Fruit fly (Drosophila melanogaster) whole organism, embryonic: ENCODE data around the gene FeCH.

Experiments used
- Asciz ChIP-seq: fragments of 200-800 bp; sonication (Bioruptor generic); optimal IDR thresholded peaks from 2 replicates; lab custom pipeline; 2017; ENCODE audit warnings: missing biosample characterization, mild to moderate bottlenecking, missing genetic modification characterization, missing genetic modification reagents
- Atf3 ChIP-seq: fragments of 200-800 bp; sonication (Bioruptor generic); optimal IDR thresholded peaks from 3 replicates; lab custom pipeline; 2016; ENCODE audit warnings: missing biosample characterization, missing genetic modification characterization
- Bdp1 ChIP-seq: fragments of 200-800 bp; sonication (Bioruptor generic); optimal IDR thresholded peaks from 3 replicates; lab custom pipeline; 2016; ENCODE audit warnings: missing biosample characterization, missing genetic modification characterization
- Bgb ChIP-seq: fragments of 200-800 bp; sonication (Bioruptor generic); IDR thresholded peaks from 2 replicates; pipeline ENCODE4 v1.3.6; 2022; ENCODE audit warnings: missing biosample characterization, missing genetic modification characterization; ENCODE audit not compliant: partially characterized antibody
- CG1024 ChIP-seq: fragments of 200-800 bp; sonication (Bioruptor generic); IDR thresholded peaks from 2 replicates; pipeline ENCODE4 v1.3.6; 2022; ENCODE audit warnings: missing biosample characterization, missing genetic modification characterization
- CG10274 ChIP-seq: fragments of 200-800 bp; sonication (Bioruptor generic); optimal IDR thresholded peaks from 3 replicates; lab custom pipeline; 2017; ENCODE audit warnings: missing biosample characterization, mild to moderate bottlenecking, missing genetic modification characterization
- CG12391 ChIP-seq: fragments of 200-800 bp; sonication (Bioruptor generic); optimal IDR thresholded peaks from 3 replicates; lab custom pipeline; 2018; ENCODE audit warnings: missing biosample characterization, mild to moderate bottlenecking, missing genetic modification characterization, moderate library complexity
- CG1602 ChIP-seq: fragments of 200-800 bp; sonication (Bioruptor generic); optimal IDR thresholded peaks from 3 replicates; lab custom pipeline; 2016; ENCODE audit warnings: missing biosample characterization, missing genetic modification characterization
- CG30431 ChIP-seq: fragments of 200-800 bp; sonication (Bioruptor generic); optimal IDR thresholded peaks from 2 replicates; lab custom pipeline; 2017; ENCODE audit warnings: missing biosample characterization, missing genetic modification characterization
- CG3281 ChIP-seq: fragments of 200-800 bp; sonication (Bioruptor generic); optimal IDR thresholded peaks from 3 replicates; lab custom pipeline; 2017; ENCODE audit warnings: missing biosample characterization, mild to moderate bottlenecking, missing genetic modification characterization
- CG4328 ChIP-seq: fragments of 200-800 bp; sonication (Bioruptor generic); optimal IDR thresholded peaks from 3 replicates; lab custom pipeline; 2017; ENCODE audit warnings: missing biosample characterization, missing genetic modification reagents, missing genetic modification characterization
- CG4707 ChIP-seq: fragments of 200-800 bp; sonication (Bioruptor generic); optimal IDR thresholded peaks from 2 replicates; lab custom pipeline; 2018; ENCODE audit warnings: missing biosample characterization, mild to moderate bottlenecking, missing genetic modification characterization, moderate library complexity
- CG8388 ChIP-seq: fragments of 200-800 bp; sonication (Bioruptor generic); optimal IDR thresholded peaks from 2 replicates; lab custom pipeline; 2019; ENCODE audit warnings: missing biosample characterization, mild to moderate bottlenecking, missing genetic modification characterization, moderate library complexity
- CG9727 ChIP-seq: fragments of 200-800 bp; sonication (Bioruptor generic); optimal IDR thresholded peaks from 3 replicates; lab custom pipeline; 2017; ENCODE audit warnings: missing biosample characterization, mild to moderate bottlenecking, missing genetic modification characterization
- CG9876 ChIP-seq: fragments of 200-800 bp; sonication (Bioruptor generic); optimal IDR thresholded peaks from 2 replicates; lab custom pipeline; 2016; ENCODE audit warnings: missing biosample characterization, missing genetic modification characterization
- Chrac-16 ChIP-seq: fragments of 200-800 bp; sonication (Bioruptor generic); optimal IDR thresholded peaks from 3 replicates; lab custom pipeline; 2016; ENCODE audit warnings: missing biosample characterization, missing genetic modification characterization
- CoRest ChIP-seq: fragments of 200-800 bp; sonication (Bioruptor generic); optimal IDR thresholded peaks from 3 replicates; lab custom pipeline; 2018; ENCODE audit warnings: missing biosample characterization, mild to moderate bottlenecking, missing genetic modification characterization, moderate library complexity
- CrebB ChIP-seq: fragments of 200-800 bp; sonication (Bioruptor generic); optimal IDR thresholded peaks from 3 replicates; lab custom pipeline; 2018; ENCODE audit warnings: missing biosample characterization, mild to moderate bottlenecking, missing genetic modification characterization
- Dbx ChIP-seq: fragments of 200-800 bp; sonication (Bioruptor generic); IDR thresholded peaks from 3 replicates; pipeline ENCODE4 v1.3.6; 2022; ENCODE audit warnings: missing biosample characterization, missing genetic modification characterization
- Dfd ChIP-seq, 2 experiments: fragments of >200 bp; optimal IDR thresholded peaks; 2 replicates each; lab custom pipeline; 2017; ENCODE audit warnings: missing biosample characterization in 2 of 2, missing genetic modification characterization in 2 of 2
- ERR ChIP-seq: fragments of 200-800 bp; sonication (Bioruptor generic); optimal IDR thresholded peaks from 2 replicates; lab custom pipeline; 2016; ENCODE audit warnings: missing biosample characterization, missing genetic modification characterization
- Fer2 ChIP-seq: fragments of 200-800 bp; sonication (Bioruptor generic); optimal IDR thresholded peaks from 2 replicates; lab custom pipeline; 2018; ENCODE audit warnings: missing biosample characterization, mild to moderate bottlenecking, missing genetic modification characterization, moderate library complexity
- HHEX ChIP-seq: fragments of 200-800 bp; sonication (Bioruptor generic); optimal IDR thresholded peaks from 3 replicates; lab custom pipeline; 2017; ENCODE audit warnings: missing biosample characterization, mild to moderate bottlenecking, missing genetic modification characterization, missing genetic modification reagents
- Jarid2 ChIP-seq: fragments of 200-800 bp; sonication (Bioruptor generic); optimal IDR thresholded peaks from 3 replicates; lab custom pipeline; 2017; ENCODE audit warnings: mild to moderate bottlenecking, missing biosample characterization, missing genetic modification reagents, missing genetic modification characterization
- Kr ChIP-seq: fragments of 200-800 bp; sonication (Bioruptor generic); optimal IDR thresholded peaks from 2 replicates; lab custom pipeline; 2017; ENCODE audit warnings: missing biosample characterization, mild to moderate bottlenecking, missing genetic modification characterization
- Nf-YA ChIP-seq: fragments of 200-800 bp; sonication (Bioruptor generic); IDR thresholded peaks from 2 replicates; pipeline ENCODE4 v1.3.6; 2022; ENCODE audit warnings: missing biosample characterization, missing genetic modification characterization
- Spps ChIP-seq: fragments of 200-800 bp; sonication (Bioruptor generic); optimal IDR thresholded peaks from 2 replicates; lab custom pipeline; 2018; ENCODE audit warnings: missing biosample characterization, mild to moderate bottlenecking, missing genetic modification characterization
- Tbp ChIP-seq: fragments of >200 bp; optimal IDR thresholded peaks from 2 replicates; lab custom pipeline; 2018; ENCODE audit warnings: missing biosample characterization, missing genetic modification characterization
- ara ChIP-seq: fragments of 200-800 bp; sonication (Bioruptor generic); IDR thresholded peaks from 2 replicates; pipeline ENCODE4 v1.3.6; 2022; ENCODE audit warnings: missing biosample characterization, missing genetic modification characterization
- ash1 ChIP-seq: fragments of 200-800 bp; sonication (Bioruptor generic); optimal IDR thresholded peaks from 2 replicates; lab custom pipeline; 2018; ENCODE audit warnings: missing biosample characterization, mild to moderate bottlenecking, missing genetic modification characterization
- az2 ChIP-seq: fragments of 200-800 bp; sonication (Bioruptor generic); optimal IDR thresholded peaks from 3 replicates; lab custom pipeline; 2016; ENCODE audit warnings: missing biosample characterization, missing genetic modification characterization
- bsh ChIP-seq, 2 experiments: fragments of 200-800 bp; sonication (Bioruptor generic); optimal IDR thresholded peaks; 2 replicates each; lab custom pipeline; 2017 to 2018; ENCODE audit warnings: mild to moderate bottlenecking in 2 of 2, missing biosample characterization in 2 of 2, missing genetic modification characterization in 2 of 2, moderate library complexity in 1 of 2
- caup ChIP-seq: fragments of 200-800 bp; sonication (Bioruptor generic); optimal IDR thresholded peaks from 3 replicates; lab custom pipeline; 2017; ENCODE audit warnings: missing biosample characterization, mild to moderate bottlenecking, missing genetic modification characterization, moderate library complexity; ENCODE audit not compliant: severe bottlenecking
- chinmo ChIP-seq: fragments of 200-800 bp; sonication (Bioruptor generic); IDR thresholded peaks from 4 replicates; pipeline ENCODE4 v1.3.6; 2022; ENCODE audit warnings: missing biosample characterization, missing genetic modification characterization; ENCODE audit not compliant: partially characterized antibody
- crol ChIP-seq: fragments of 200-800 bp; sonication (Bioruptor generic); IDR thresholded peaks from 2 replicates; pipeline ENCODE4 v1.3.6; 2022; ENCODE audit warnings: missing biosample characterization, missing genetic modification characterization
- da ChIP-seq: fragments of 200-800 bp; sonication (Bioruptor generic); optimal IDR thresholded peaks from 2 replicates; lab custom pipeline; 2016; ENCODE audit warnings: missing biosample characterization, missing genetic modification characterization
- dm ChIP-seq: fragments of 200-800 bp; sonication (Bioruptor generic); optimal IDR thresholded peaks from 3 replicates; lab custom pipeline; 2016; ENCODE audit warnings: missing biosample characterization, missing genetic modification characterization
- dpn ChIP-seq, 2 experiments: fragments of 200-800 bp; sonication (Bioruptor generic); optimal IDR thresholded peaks; 3 replicates each; lab custom pipeline; 2016; ENCODE audit warnings: missing biosample characterization in 2 of 2, missing genetic modification characterization in 2 of 2
- ewg ChIP-seq: fragments of 200-800 bp; sonication (Bioruptor generic); optimal IDR thresholded peaks from 3 replicates; lab custom pipeline; 2017; ENCODE audit warnings: mild to moderate bottlenecking, missing biosample characterization, missing genetic modification reagents, missing genetic modification characterization
- eyg ChIP-seq: fragments of 200-800 bp; sonication (Bioruptor generic); optimal IDR thresholded peaks from 3 replicates; lab custom pipeline; 2016; ENCODE audit warnings: missing biosample characterization, missing genetic modification characterization
- ftz-f1 ChIP-seq: fragments of 200-800 bp; sonication (Bioruptor generic); optimal IDR thresholded peaks from 2 replicates; lab custom pipeline; 2016; ENCODE audit warnings: missing biosample characterization, missing genetic modification characterization
- gem ChIP-seq: fragments of 200-800 bp; sonication (Bioruptor generic); optimal IDR thresholded peaks from 2 replicates; lab custom pipeline; 2019; ENCODE audit warnings: missing biosample characterization, mild to moderate bottlenecking, missing genetic modification characterization, moderate library complexity
- jing ChIP-seq: fragments of 200-800 bp; sonication (Bioruptor generic); optimal IDR thresholded peaks from 2 replicates; lab custom pipeline; 2018; ENCODE audit warnings: missing biosample characterization, mild to moderate bottlenecking, missing genetic modification characterization
- pzg ChIP-seq: fragments of 200-800 bp; sonication (Bioruptor generic); optimal IDR thresholded peaks from 3 replicates; lab custom pipeline; 2018; ENCODE audit warnings: missing biosample characterization, mild to moderate bottlenecking, missing genetic modification characterization, moderate library complexity
- row ChIP-seq: fragments of 200-800 bp; sonication (Bioruptor generic); IDR thresholded peaks from 3 replicates; pipeline ENCODE4 v1.3.6; 2022; ENCODE audit warnings: missing biosample characterization, missing genetic modification characterization
- seq ChIP-seq: fragments of 200-800 bp; sonication (Bioruptor generic); IDR thresholded peaks from 2 replicates; pipeline ENCODE4 v1.3.6; 2022; ENCODE audit warnings: missing biosample characterization, missing genetic modification characterization
- slp2 ChIP-seq: fragments of 200-800 bp; sonication (Bioruptor generic); optimal IDR thresholded peaks from 2 replicates; lab custom pipeline; 2016; ENCODE audit warnings: missing biosample characterization, missing genetic modification characterization
- sob ChIP-seq: fragments of 200-800 bp; sonication (Bioruptor generic); IDR thresholded peaks from 2 replicates; pipeline ENCODE4 v1.3.6; 2022; ENCODE audit warnings: missing biosample characterization, missing genetic modification characterization
- ssp ChIP-seq: fragments of 200-800 bp; sonication (Bioruptor generic); IDR thresholded peaks from 2 replicates; pipeline ENCODE4 v1.3.6; 2022; ENCODE audit warnings: missing biosample characterization, missing genetic modification characterization
- vnd ChIP-seq: fragments of 200-800 bp; sonication (Bioruptor generic); IDR thresholded peaks from 3 replicates; pipeline ENCODE4 v1.3.6; 2022; ENCODE audit warnings: missing biosample characterization, missing genetic modification characterization; ENCODE audit not compliant: partially characterized antibody
- zen ChIP-seq: fragments of 200-800 bp; sonication (Bioruptor generic); optimal IDR thresholded peaks from 3 replicates; lab custom pipeline; 2018; ENCODE audit warnings: missing biosample characterization, mild to moderate bottlenecking, missing genetic modification characterization, moderate library complexity

FeCH gene

DNA sequence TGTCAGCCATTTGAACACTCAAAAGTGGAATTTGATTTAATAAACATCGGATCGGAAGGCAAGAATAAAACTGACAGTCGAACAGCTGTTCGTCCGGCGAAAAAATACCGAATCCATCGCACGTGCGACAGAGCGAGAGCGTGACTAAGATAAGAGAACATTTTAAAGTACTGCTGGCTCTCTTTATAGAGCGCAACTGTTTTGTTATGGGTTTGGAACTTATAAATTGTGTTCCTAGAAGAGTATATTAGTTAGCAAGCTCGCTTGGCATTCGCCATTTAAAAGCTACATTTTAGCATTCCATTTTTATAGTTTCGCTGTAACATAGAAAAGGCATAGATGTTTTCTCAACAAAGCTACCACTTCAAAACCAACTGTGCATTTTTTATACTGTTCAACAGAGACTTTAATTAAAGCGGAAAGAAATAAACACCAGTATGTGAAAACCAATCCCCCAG is 2.0 kb downstream of the FeCH start, which contains the start of gene Rift (continued):
- TF ChIP-seq Fer2: no peak
- TF ChIP-seq CG8388 (GFP tag; lab: Kevin White, UChicago): peak; percentile 36
- no peak for TF ChIP-seq CG9727 (GFP tag; lab: Kevin White, UChicago)
- no peak for TF ChIP-seq Jarid2 (GFP tag; lab: Kevin White, UChicago)
- TF ChIP-seq gem: no peak
- TF ChIP-seq Dbx: no peak
- no peak for TF ChIP-seq CG10274
- peak; percentile 41 for TF ChIP-seq Asciz (GFP tag; lab: Kevin White, UChicago)
- TF ChIP-seq ash1: no peak
- TF ChIP-seq Chrac-16: no peak
- peak; percentile 13 for TF ChIP-seq ewg (GFP tag; lab: Kevin White, UChicago)
- no peak for TF ChIP-seq CG30431 (GFP tag; lab: Kevin White, UChicago)
- no peak; the same call in 1 of the 2 replicates for TF ChIP-seq seq (GFP tag; lab: Robert Waterston, UW)
- no peak for TF ChIP-seq zen
- TF ChIP-seq CG12391: peak; percentile 55
- peak; percentile 60; the same call in 1 of the 4 replicates for TF ChIP-seq chinmo
- no peak for TF ChIP-seq crol (GFP tag; lab: Robert Waterston, UW)
- TF ChIP-seq slp2 (GFP tag; lab: Kevin White, UChicago): no peak
- no peak for TF ChIP-seq CG1602
- no peak for TF ChIP-seq Kr (GFP tag; lab: Kevin White, UChicago)
- TF ChIP-seq Dfd (GFP tag; optimal IDR thresholded peaks at IDR 0.05; lab: Kevin White, UChicago): no peak
- no peak for TF ChIP-seq da (GFP tag; lab: Kevin White, UChicago)
- TF ChIP-seq Bgb (GFP tag; lab: Robert Waterston, UW): no peak
- peak; percentile 35 to 42 for TF ChIP-seq bsh (GFP tag; optimal IDR thresholded peaks at IDR 0.05; lab: Kevin White, UChicago)
- TF ChIP-seq ara: peak; percentile 59
- TF ChIP-seq Atf3 (GFP tag; lab: Kevin White, UChicago): no peak
- TF ChIP-seq CG9876: no peak
- no peak for TF ChIP-seq ftz-f1
- peak in 1 of 2 experiments; percentile 13 for TF ChIP-seq dpn (GFP tag; optimal IDR thresholded peaks at IDR 0.05; lab: Kevin White, UChicago)
- TF ChIP-seq Bdp1 (GFP tag; lab: Kevin White, UChicago): no peak
- peak; percentile 83 for TF ChIP-seq row
- no peak for TF ChIP-seq CG4707 (GFP tag; lab: Kevin White, UChicago)
- TF ChIP-seq vnd: no peak
- TF ChIP-seq ERR (GFP tag; lab: Kevin White, UChicago): no peak
- no peak for TF ChIP-seq Tbp (GFP tag; lab: Kevin White, UChicago)
- no peak for TF ChIP-seq CoRest (tag; lab: Kevin White, UChicago)
- TF ChIP-seq CG3281 (GFP tag; lab: Kevin White, UChicago): peak; percentile 45
- TF ChIP-seq ssp (GFP tag; lab: Robert Waterston, UW): no peak
- TF ChIP-seq pzg (GFP tag; lab: Kevin White, UChicago): peak; percentile 8
- no peak for TF ChIP-seq CG4328 (GFP tag; lab: Kevin White, UChicago)
- TF ChIP-seq jing (GFP tag; lab: Kevin White, UChicago): no peak
- no peak for TF ChIP-seq Spps (tag; lab: Kevin White, UChicago)
- peak; percentile 42 for TF ChIP-seq caup (GFP tag; lab: Kevin White, UChicago)
- no peak for TF ChIP-seq eyg (GFP tag; lab: Kevin White, UChicago)
- no peak for TF ChIP-seq CG1024 (GFP tag; lab: Robert Waterston, UW)
- peak; percentile 28 for TF ChIP-seq dm
- no peak for TF ChIP-seq az2 (GFP tag; lab: Kevin White, UChicago)
- TF ChIP-seq CrebB (tag; lab: Kevin White, UChicago): no peak
- no peak for TF ChIP-seq Nf-YA (GFP tag; lab: Robert Waterston, UW)
- peak; percentile 49 for TF ChIP-seq HHEX (GFP tag; lab: Kevin White, UChicago)
- 0 out of 2 replicates have a peak, but pooled peaks have one; percentile 43 for TF ChIP-seq sob (GFP tag; lab: Robert Waterston, UW)
